Fruit fly (Drosophila melanogaster) whole organism, embryonic: ENCODE results near the gene sv.

ENCODE experiments used
- CG9215 ChIP-seq: fragments of 200-800 bp; sonication (Bioruptor generic); IDR thresholded peaks from 2 replicates; pipeline ENCODE4 v1.3.6; 2022; ENCODE audit warnings: missing biosample characterization, missing genetic modification characterization
- chn ChIP-seq: fragments of 200-800 bp; sonication (Bioruptor generic); optimal IDR thresholded peaks from 2 replicates; lab custom pipeline; 2016; ENCODE audit warnings: missing biosample characterization, missing genetic modification characterization

- TF ChIP-seq CG9215 (GFP tag; lab: Robert Waterston, UW) (no peak), chn (GFP tag; lab: Kevin White, UChicago) (no peak)
Observed at dm6 chr4:1050422-1050821, 38.2 kb upstream of the sv start.
